Fruit fly (Drosophila melanogaster) whole organism: ENCODE measurements around the gene B9d1.

Experiments used
- CG8478 ChIP-seq: fragments of >200 bp; optimal IDR thresholded peaks from 2 replicates; lab custom pipeline; 2018; ENCODE audit warnings: inconsistent platforms
- EcR ChIP-seq, 2 experiments: fragments of >200 bp; optimal IDR thresholded peaks; 2 replicates each; lab custom pipeline; 2017; ENCODE audit warnings: missing biosample characterization in 2 of 2, missing genetic modification characterization in 2 of 2, missing genetic modification reagents in 2 of 2
- usp ChIP-seq: fragments of >200 bp; optimal IDR thresholded peaks from 2 replicates; lab custom pipeline; 2017; ENCODE audit warnings: missing biosample characterization, missing genetic modification characterization, mixed read lengths

- TF ChIP-seq EcR (GFP tag; optimal IDR thresholded peaks at IDR 0.05; lab: Kevin White, UChicago) (no peak), usp (GFP tag; lab: Kevin White, UChicago) (no peak), CG8478 (no peak)
These were observed 6.9 kb upstream of the B9d1 start for dm6 chr3R:15474820-15475219.
